Fruit fly (Drosophila melanogaster): ENCODE measurements around the gene Rel.
A peak's percentile ranks its signal among the peaks of the same experiment; 100 is the strongest.

Rel gene

DNA sequence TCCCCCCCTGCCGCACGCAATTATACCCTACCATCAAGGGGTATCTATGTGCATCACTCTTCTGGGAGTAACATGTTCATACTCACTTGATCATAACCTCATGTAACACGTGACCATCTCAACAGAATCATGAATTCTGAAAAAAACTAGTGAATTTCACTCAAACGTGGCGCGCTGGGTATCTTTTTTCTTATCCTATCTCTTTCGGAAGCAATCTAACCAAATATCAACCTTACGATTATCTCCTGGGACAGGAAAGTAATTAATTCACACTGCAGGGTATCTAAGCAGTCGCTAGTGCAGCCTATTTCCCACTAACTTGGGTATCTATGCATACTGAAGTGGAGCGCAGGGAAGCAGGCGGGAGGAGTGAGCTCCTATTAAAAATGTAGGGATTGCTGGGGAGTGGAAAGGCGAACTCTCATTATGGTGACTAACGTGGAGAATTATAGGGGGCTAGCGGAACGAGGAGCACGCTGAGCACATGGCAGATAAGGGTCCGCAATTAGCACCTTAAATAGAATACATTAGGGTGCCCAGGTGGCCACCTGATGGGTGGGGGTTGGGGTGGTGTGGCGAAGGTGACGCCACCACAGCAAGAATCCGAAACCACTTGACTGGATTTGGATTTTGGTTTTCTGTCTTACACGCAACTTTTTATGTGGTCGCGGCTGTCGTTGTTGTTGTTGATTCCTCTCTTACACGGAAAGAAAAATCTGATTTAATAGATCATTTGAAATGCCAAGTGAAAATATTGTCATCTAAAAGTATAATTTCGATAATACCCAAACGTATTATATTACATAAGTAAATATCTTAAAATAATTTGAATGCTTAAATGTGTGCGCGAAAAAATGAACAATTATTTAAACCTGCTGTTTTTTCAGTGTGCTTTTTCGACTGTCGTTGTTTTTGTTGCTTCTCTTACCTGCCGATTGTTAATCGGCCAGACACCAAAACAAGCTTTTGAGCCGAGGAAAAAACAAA, 7.6 kb upstream of the Rel start (continued):
- peak; percentile 91 for TF ChIP-seq CG12769 (tag; optimal IDR thresholded peaks at IDR 0.05)
- peak; percentile 66 to 95 for TF ChIP-seq Hr51 (GFP tag; optimal IDR thresholded peaks at IDR 0.05)
- peak; percentile 93 for TF ChIP-seq CG6854 (GFP tag; optimal IDR thresholded peaks at IDR 0.05)
- TF ChIP-seq MTF-1 (GFP tag; optimal IDR thresholded peaks at IDR 0.05; ENCODE audit: borderline replicate concordance), result peak; percentile 86
- TF ChIP-seq emc (GFP tag; optimal IDR thresholded peaks at IDR 0.05), result peak; percentile 60
- TF ChIP-seq CG5245 (GFP tag; optimal IDR thresholded peaks at IDR 0.05), result peak; percentile 81
- peak; percentile 72 for TF ChIP-seq pho (GFP tag; optimal IDR thresholded peaks at IDR 0.05)
- TF ChIP-seq chif (GFP tag; optimal IDR thresholded peaks at IDR 0.05), result peak; percentile 61 to 65
- no peak for TF ChIP-seq fd102C (GFP tag; optimal IDR thresholded peaks at IDR 0.05)
- no peak for TF ChIP-seq jigr1 (GFP tag; IDR thresholded peaks at IDR 0.05)
- no peak for TF ChIP-seq hkb (optimal IDR thresholded peaks at IDR 0.05)
- no peak for TF ChIP-seq hkb (GFP tag; IDR thresholded peaks at IDR 0.05)
- peak; percentile 87 for TF ChIP-seq CG1602 (GFP tag; optimal IDR thresholded peaks at IDR 0.05)
- TF ChIP-seq Dip3 (GFP tag; optimal IDR thresholded peaks at IDR 0.05), result peak; percentile 77
- TF ChIP-seq trem (tag; optimal IDR thresholded peaks at IDR 0.05), result peak; percentile 90
- TF ChIP-seq CG8765 (GFP tag; IDR thresholded peaks at IDR 0.05), result no peak
- peak; percentile 90 for TF ChIP-seq run (tag; optimal IDR thresholded peaks at IDR 0.05)
- TF ChIP-seq Nf-YC (tag; optimal IDR thresholded peaks at IDR 0.05), result peak; percentile 76
- peak; percentile 33 for TF ChIP-seq CG12236 (GFP tag; optimal IDR thresholded peaks at IDR 0.05)
- peak; percentile 45 for TF ChIP-seq dm (GFP tag; optimal IDR thresholded peaks at IDR 0.05)
- TF ChIP-seq HLH3B (GFP tag; IDR thresholded peaks at IDR 0.05), result no peak
- no peak for TF ChIP-seq pros (GFP tag; optimal IDR thresholded peaks at IDR 0.05)
- peak; percentile 89 for TF ChIP-seq kah (GFP tag; optimal IDR thresholded peaks at IDR 0.05)
- no peak for TF ChIP-seq row (GFP tag; IDR thresholded peaks at IDR 0.05)
- TF ChIP-seq Fer3 (tag; optimal IDR thresholded peaks at IDR 0.05), result peak; percentile 97
- peak; percentile 80 for TF ChIP-seq CG7786 (GFP tag; optimal IDR thresholded peaks at IDR 0.05)
- peak in 1 of 3 experiments; percentile 89 for TF ChIP-seq lola (GFP tag; optimal IDR thresholded peaks at IDR 0.05)
- no peak for TF ChIP-seq sisA (GFP tag; IDR thresholded peaks at IDR 0.05)
- TF ChIP-seq Ets65A (GFP tag), result peak; percentile 98
- TF ChIP-seq CG12299 (tag; optimal IDR thresholded peaks at IDR 0.05), result peak; percentile 93
- peak; percentile 29 for TF ChIP-seq CG3163 (GFP tag; optimal IDR thresholded peaks at IDR 0.05)
- TF ChIP-seq CG6654 (GFP tag; optimal IDR thresholded peaks at IDR 0.05), result peak; percentile 75
- TF ChIP-seq Doc2 (GFP tag; IDR thresholded peaks at IDR 0.05), result no peak
- no peak for TF ChIP-seq Neu2 (GFP tag; optimal IDR thresholded peaks at IDR 0.05; ENCODE audit: borderline replicate concordance)
- TF ChIP-seq Oaz (GFP tag; IDR thresholded peaks at IDR 0.05), result no peak
- no peak for TF ChIP-seq ham (GFP tag; IDR thresholded peaks at IDR 0.05)
- TF ChIP-seq otp (GFP tag; IDR thresholded peaks at IDR 0.05), result no peak
- peak; percentile 74 for TF ChIP-seq mam (GFP tag; optimal IDR thresholded peaks at IDR 0.05)
- peak; percentile 88 for TF ChIP-seq salm (tag; optimal IDR thresholded peaks at IDR 0.05)
- peak; percentile 86 for TF ChIP-seq CG4854 (GFP tag; optimal IDR thresholded peaks at IDR 0.05)
- TF ChIP-seq Hr39 (optimal IDR thresholded peaks at IDR 0.05), result no peak
- peak; percentile 90 for TF ChIP-seq CG15011 (GFP tag; optimal IDR thresholded peaks at IDR 0.05)
- TF ChIP-seq ato (GFP tag; IDR thresholded peaks at IDR 0.05; ENCODE audit: partially characterized antibody), result no peak
- TF ChIP-seq onecut (GFP tag; IDR thresholded peaks at IDR 0.05), result peak; percentile 81
- peak; percentile 68 for TF ChIP-seq CG30431 (GFP tag; optimal IDR thresholded peaks at IDR 0.05)
- TF ChIP-seq HLH54F (GFP tag; optimal IDR thresholded peaks at IDR 0.05), result peak; percentile 73
- peak; percentile 94 for TF ChIP-seq bcd (GFP tag; optimal IDR thresholded peaks at IDR 0.05)
- TF ChIP-seq CG8281 (tag; optimal IDR thresholded peaks at IDR 0.05), result peak; percentile 69
- no peak for TF ChIP-seq chm (GFP tag; IDR thresholded peaks at IDR 0.05)
- TF ChIP-seq CG32767 (GFP tag; IDR thresholded peaks at IDR 0.05), result no peak
